Worm (Caenorhabditis elegans): ENCODE data around the gene sdz-16.

Gene sdz-16

DNA sequence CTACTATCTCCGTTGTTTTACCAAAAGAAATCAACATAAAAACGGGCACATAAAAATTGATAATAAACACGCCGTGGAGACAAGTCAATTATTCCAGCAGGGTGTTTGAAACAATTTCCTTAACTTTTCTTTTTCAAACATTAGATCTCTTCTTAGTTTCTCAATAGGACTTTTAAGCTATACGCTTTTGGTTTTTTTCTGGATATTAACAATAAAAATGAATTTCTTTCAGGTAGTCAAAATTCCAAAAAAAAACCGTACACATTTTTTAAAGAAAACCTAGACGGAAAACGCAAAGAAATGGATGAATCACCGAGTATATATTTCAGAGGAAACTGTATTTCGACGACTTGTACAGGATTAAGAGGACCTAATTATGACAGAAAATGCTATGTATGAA, 3.6 kb upstream of the sdz-16 start, which contains the start of gene fbxa-185:
Gene fbxa-185, plus strand, starts transcription at position 301 of the 400 bp plus-strand sequence.
- no peak for TF ChIP-seq lin-29 (GFP tag; IDR thresholded peaks at IDR 0.05)
- TF ChIP-seq ceh-32 (tag; optimal IDR thresholded peaks at IDR 0.05; ENCODE audit: poor library complexity), result no peak
- TF ChIP-seq pha-4 (GFP tag; IDR thresholded peaks at IDR 0.05), result no peak
- no peak for TF ChIP-seq pha-4 (tag; optimal IDR thresholded peaks at IDR 0.05)
- no peak for TF ChIP-seq Y5F2A.4 (GFP tag; optimal IDR thresholded peaks at IDR 0.05)
- TF ChIP-seq spr-1 (tag; optimal IDR thresholded peaks at IDR 0.05), result no peak
- TF ChIP-seq dmd-9 (GFP tag; IDR thresholded peaks at IDR 0.05), result no peak
- no peak for TF ChIP-seq hif-1 (tag; optimal IDR thresholded peaks at IDR 0.05)
- TF ChIP-seq madf-9 (GFP tag; conservative IDR thresholded peaks at IDR 0.05), result no peak
- TF ChIP-seq egl-43 (GFP tag; IDR thresholded peaks at IDR 0.05), result no peak

- TF ChIP-seq mxl-3 (GFP tag; optimal IDR thresholded peaks at IDR 0.05) (no peak), nhr-10 (tag; optimal IDR thresholded peaks at IDR 0.05) (no peak), aha-1 (tag) (peak; percentile 17)
Measured at ce11 chrV:17328497-17328896, 730 bp upstream of the sdz-16 start, which contains the start of gene srg-44. srg-44 (plus strand) TSS chrV:17328797.

ce11 chrV:17323876-17324275, 3.9 kb downstream of the sdz-16 start:
- TF ChIP-seq ctbp-1 (GFP tag; IDR thresholded peaks at IDR 0.05) (no peak), egl-27 (tag; optimal IDR thresholded peaks at IDR 0.05) (no peak), zfp-3 (GFP tag; conservative IDR thresholded peaks at IDR 0.05) (no peak), egl-43 (GFP tag; IDR thresholded peaks at IDR 0.05) (0 out of 2 replicates have a peak, but pooled peaks have one; percentile 45), set-16 (GFP tag; IDR thresholded peaks at IDR 0.05) (peak; percentile 99), nhr-237 (tag; optimal IDR thresholded peaks at IDR 0.05) (no peak)

DNA sequence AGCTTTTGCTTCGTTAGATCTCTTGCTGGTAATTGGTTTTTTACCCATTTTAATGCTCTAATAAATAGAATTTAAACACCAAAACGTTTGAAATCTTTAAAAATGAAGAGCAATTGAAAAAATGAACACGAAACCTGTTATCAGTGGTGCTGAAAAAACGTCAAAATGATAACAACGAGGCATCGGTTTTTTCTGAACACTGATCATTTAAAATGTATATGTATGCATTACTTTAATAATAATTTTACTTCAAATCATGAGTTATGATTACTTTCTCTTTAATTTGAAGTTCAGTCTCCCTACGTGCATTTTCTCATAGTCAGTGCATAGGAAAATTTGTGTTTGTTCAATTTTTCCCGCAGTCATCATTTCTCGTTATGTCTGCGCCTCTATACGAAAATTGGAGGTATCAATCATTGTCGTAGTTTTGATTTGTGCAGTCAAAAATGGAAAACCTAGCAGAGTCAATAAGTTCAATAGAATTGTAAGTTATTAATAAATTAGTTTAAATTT, 5.3 kb downstream of the sdz-16 start, which contains the start of gene F31E9.3:
Gene F31E9.3, plus strand, starts transcription at position 194 of the 513 bp plus-strand sequence.
- TF ChIP-seq zag-1 (tag; optimal IDR thresholded peaks at IDR 0.05) (no peak), dve-1 (tag; optimal IDR thresholded peaks at IDR 0.05; ENCODE audit: insufficient read depth) (peak; percentile 14), madf-5 (GFP tag; IDR thresholded peaks at IDR 0.05) (no peak), hif-1 (tag; optimal IDR thresholded peaks at IDR 0.05) (peak in 1 of 2 experiments; percentile 72), pqm-1 (tag; optimal IDR thresholded peaks at IDR 0.05) (peak; percentile 62), dmd-6 (GFP tag; IDR thresholded peaks at IDR 0.05) (peak; percentile 28), nhr-48 (tag; optimal IDR thresholded peaks at IDR 0.05) (no peak), F26F4.8 (GFP tag; conservative IDR thresholded peaks at IDR 0.05) (no peak), D1046.2 (GFP tag; IDR thresholded peaks at IDR 0.05) (no peak), php-3 (GFP tag; IDR thresholded peaks at IDR 0.05) (0 out of 2 replicates have a peak, but pooled peaks have one; percentile 29), lsy-2 (tag; optimal IDR thresholded peaks at IDR 0.05) (no peak), tag-97 (GFP tag; IDR thresholded peaks at IDR 0.05) (no peak), nhr-6 (tag; optimal IDR thresholded peaks at IDR 0.05) (no peak), F10B5.3 (tag; optimal IDR thresholded peaks at IDR 0.05) (no peak), ceh-32 (tag; optimal IDR thresholded peaks at IDR 0.05; ENCODE audit: poor library complexity) (no peak), unc-62 (GFP tag; optimal IDR thresholded peaks at IDR 0.05 in 1 of 2) (no peak), unc-62 (tag; optimal IDR thresholded peaks at IDR 0.05) (no peak), lin-13 (GFP tag; optimal IDR thresholded peaks at IDR 0.05) (no peak), fos-1 (tag; optimal IDR thresholded peaks at IDR 0.05) (no peak), zfp-2 (tag; optimal IDR thresholded peaks at IDR 0.05) (no peak), ama-1 (optimal IDR thresholded peaks at IDR 0.05) (no peak), daf-16 (GFP tag; optimal IDR thresholded peaks at IDR 0.05) (no peak), daf-16 (tag; optimal IDR thresholded peaks at IDR 0.05) (peak; percentile 6), Y75B8A.6 (GFP tag; IDR thresholded peaks at IDR 0.05) (no peak), hlh-11 (tag; optimal IDR thresholded peaks at IDR 0.05) (no peak), nhr-28 (tag; optimal IDR thresholded peaks at IDR 0.05) (peak; percentile 34), daf-12 (tag; optimal IDR thresholded peaks at IDR 0.05) (no peak), vab-7 (GFP tag; IDR thresholded peaks at IDR 0.05) (no peak), ceh-82 (tag; optimal IDR thresholded peaks at IDR 0.05) (no peak), nhr-237 (tag; optimal IDR thresholded peaks at IDR 0.05) (no peak), mdt-29 (GFP tag; IDR thresholded peaks at IDR 0.05) (no peak), nhr-10 (tag; optimal IDR thresholded peaks at IDR 0.05) (no peak), daf-19 (GFP tag; conservative IDR thresholded peaks at IDR 0.05) (no peak)

Data from whole organism, L4 larva.